Fruit fly (Drosophila melanogaster) ovary, adult (tissue): ENCODE data around the gene mRpL13.

Experiments
- CG17801 ChIP-seq: fragments of 200-800 bp; optimal IDR thresholded peaks from 2 replicates; lab custom pipeline; 2019; ENCODE audit warnings: missing biosample characterization, mild to moderate bottlenecking, missing genetic modification characterization, moderate library complexity; ENCODE audit not compliant: partially characterized antibody

Gene mRpL13

DNA sequence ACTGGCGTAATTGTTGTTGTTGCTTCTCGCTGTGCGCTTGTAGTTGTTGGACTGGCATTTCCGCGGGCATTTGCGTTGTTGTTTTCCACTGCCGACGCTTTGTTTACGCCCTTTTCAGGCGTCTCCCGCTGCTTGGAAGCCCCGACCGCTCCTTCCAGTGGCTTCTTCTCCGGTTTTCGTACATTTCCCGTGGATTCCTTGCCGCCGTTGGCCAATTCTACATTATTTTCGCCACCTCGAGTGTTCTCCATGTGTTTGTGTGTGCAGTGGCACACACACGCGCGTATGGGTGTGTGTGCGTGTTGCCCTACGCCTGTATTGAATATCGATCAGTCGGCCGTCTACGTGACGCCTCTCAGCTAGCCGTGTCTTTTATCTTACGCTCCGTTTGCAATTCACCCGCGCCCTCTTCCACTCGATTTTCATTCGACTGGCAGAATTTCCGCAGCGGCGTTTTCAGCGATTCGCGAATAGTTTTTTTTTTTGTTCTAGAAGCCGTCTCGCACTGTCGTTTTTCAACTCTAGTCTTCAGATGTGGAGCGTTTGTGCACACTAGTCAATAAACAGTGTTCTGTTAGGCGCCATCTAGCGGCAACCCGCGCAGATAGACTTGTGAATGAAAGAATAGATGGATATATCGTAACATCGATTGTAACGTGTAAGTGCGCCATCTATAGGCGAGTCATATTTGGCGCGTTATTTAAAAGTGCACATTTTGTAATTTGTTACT, 19.7 kb downstream of the mRpL13 start, which contains the start of gene CG10600:
CG10600 (minus strand) TSS at position 537 of the 730 bp plus-strand sequence.
- TF ChIP-seq CG17801, result peak; percentile 58

DNA sequence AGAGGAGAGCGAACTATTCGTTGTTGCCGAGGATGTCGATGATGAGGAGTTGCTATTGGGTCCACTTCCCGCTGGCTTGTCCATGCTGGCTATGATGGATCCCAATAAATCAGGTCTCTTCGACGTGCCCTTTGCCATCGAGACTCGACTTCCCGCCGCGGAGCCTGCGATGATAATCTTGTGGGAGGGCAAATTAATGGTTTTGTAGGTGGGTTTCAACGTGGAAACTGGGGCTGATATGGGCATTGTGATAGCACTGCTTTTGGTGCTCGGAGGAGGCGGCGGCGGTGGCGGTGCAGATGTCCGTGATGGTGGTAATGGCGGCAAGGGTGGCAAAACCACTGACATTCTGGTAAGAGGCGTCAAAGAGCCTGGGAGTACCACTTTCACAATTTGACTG, 24.5 kb downstream of the mRpL13 start:
- TF ChIP-seq CG17801, result no peak

DNA sequence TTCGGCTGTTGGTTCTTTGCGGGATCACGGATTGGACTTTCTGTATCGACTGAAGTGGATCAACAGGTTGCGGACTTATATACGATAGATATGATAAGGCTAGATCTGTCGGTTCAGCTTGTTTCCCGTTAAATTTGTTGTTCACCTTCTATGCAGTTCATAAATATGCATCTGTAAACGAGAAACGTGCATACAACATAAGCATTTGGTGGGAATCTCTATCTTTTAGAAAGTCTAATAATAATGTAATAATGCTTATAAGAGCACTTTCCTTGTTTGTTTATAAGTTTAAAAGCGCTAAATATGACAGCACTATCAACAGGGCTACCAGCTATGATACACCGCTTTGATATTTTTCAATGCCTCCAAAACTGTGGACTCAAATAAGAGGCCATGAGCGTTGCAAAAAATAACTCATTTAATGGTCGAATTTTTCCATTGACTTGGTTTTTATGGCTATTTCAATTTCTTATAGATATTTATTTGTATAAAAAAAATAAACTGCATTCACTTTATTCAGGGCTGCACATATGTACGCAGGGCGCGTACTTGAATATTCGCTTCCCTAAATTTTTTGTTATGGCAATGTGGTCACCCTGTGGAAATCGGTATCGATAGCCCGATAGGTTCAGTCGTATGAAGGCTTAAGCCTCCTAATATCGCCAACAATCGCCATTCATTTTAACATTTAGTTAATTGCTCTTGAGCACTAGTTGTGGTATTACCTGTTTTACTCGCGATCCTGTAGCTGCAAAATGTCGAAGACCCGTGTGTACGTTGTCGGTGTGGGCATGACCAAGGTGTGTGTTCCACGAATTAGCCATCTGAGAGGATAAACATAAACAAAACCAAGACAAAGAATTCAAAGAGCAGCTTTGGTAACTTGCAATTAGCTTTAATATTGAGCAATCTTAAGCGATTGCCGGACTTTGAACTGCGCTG, 28.2 kb downstream of the mRpL13 start, which contains the start of the genes CG17597 and ScpX:
CG17597 (minus strand) TSS at position 567 of the 942 bp plus-strand sequence.
ScpX (plus strand) TSS at position 643 of the 942 bp plus-strand sequence.
- TF ChIP-seq CG17801, result peak; percentile 34

DNA sequence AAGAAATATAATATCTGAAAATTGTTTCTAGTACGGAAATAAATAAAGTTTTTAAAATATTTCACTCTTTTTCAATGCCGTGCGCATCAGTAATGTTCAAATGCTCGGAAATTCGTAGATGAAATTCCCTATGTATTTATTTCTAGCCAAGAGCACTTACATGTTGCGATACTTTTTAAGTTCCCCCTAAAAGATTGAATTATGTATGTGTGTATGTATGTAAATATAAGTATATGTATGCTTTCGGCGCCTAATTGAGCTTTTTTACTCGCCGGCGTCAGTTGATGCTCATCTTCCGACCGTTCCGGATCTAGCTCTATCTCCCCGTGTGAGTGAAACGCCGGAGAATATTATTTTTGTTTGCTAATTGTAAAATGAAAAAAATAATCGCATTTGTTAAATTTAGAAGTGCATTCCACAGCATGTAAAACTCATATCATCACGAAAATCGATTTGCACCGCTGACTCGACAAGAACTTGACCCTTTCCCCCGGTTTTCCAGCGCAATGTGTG, 32.5 kb downstream of the mRpL13 start, which contains the start of gene Ugt36E1:
Ugt36E1 (plus strand) TSS at position 275 of the 513 bp plus-strand sequence.
- TF ChIP-seq CG17801, result no peak

DNA sequence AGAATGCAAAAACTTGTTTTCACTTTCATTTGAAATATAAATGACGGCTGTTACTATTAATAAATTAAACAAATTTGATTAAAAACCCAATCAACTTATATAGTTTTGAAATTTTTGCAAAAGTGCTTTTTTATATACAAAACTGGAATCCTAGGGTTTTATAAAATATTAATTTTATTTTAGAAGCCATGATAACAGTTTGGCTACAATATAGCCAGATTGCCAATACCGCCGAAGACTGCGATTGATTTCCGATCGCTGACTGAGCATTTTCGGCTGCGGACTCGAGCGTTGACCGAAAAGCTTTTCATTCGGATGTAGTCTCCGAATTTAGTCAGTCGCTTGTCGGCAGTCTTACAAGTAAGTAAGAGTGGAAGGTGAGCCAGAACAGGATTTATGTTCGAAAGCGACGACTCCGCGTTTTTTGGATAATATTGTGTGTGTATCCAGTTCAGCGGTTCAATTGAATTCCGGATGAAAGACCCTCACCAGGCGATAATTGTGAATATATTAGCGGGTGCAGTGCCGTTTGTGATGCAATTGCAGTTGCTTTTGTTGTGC, 35.7 kb downstream of the mRpL13 start, which contains the start of gene Ugt36D1:
Ugt36D1 (plus strand) TSS at position 306 of the 561 bp plus-strand sequence.
- peak; percentile 22 for TF ChIP-seq CG17801

DNA sequence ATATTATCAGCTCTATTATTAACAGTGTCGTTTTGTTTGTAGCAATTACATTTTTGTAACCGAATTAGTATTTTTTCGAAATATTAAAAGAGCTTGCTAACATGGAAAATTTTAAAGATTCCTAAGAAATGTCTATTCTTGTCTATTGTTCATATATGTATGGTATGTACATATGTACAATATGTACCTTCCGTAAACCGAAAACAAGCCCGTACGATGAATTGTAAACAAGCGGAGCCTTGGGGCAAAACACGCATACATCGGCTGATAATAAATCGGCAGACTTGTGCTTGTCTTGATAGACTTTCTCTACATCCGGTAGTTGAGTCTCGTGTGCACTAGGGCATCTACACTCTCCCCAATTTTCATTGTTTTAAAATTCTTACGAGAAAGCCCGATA, 36.2 kb downstream of the mRpL13 start:
- TF ChIP-seq CG17801, result no peak

DNA sequence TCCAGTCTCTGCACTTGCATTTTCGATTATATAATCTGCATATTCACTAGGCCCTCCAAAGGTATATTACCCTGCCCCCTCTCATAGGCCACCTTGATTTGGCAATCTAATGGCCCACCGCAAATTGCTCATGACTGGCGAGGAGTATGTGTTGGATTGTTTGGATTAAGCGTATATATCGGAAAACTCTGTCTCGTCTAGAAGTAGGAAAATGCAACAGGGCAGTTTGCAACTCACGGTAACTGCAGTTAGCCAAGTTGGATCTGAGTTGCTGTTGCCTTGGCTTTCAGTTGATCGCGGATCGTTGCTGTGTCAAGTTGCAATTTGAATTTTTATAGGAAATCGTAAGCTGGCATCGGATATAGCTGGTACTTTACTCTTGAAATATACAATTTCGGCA, 40.0 kb downstream of the mRpL13 start, which contains the start of gene Ugt36F1:
Ugt36F1 (plus strand) TSS at position 301 of the 400 bp plus-strand sequence.
- no peak for TF ChIP-seq CG17801

DNA sequence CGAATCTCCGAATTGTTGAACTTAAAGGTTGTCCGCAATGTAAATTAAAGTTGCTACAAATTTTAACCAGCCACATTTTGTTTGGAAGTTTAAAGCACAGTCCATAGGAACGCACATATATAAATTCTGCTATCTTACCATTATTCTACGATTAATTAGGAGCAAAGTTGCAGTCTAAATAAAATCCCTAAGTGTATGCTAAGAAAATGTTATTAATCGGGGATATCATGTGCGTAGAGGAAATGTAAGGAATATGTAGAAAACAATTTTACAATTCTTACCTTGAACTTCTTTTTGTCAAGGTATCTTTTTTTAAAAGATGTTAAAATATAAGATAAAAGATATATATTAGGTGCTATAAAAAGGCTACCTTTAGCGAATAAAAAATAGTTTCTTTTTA, 40.7 kb downstream of the mRpL13 start:
- TF ChIP-seq CG17801, result no peak

DNA sequence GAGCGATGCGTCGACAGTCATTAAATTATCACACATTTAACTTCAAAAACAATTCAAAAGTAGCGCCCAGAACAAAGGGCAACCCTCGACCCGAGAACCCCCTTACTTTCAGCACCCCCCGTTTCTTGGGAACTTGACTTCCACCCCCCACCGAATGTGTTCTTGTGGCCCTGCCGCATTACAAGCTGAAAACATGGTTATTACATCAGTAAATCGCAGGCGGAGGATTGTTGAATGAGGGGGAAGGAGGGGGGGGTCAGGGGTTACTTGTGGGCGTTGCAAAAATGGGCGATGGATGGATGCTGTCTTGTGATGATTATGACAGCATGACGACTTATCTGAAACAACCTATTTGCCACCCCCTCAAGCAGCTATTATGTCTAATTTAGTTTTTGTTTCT, 43.9 kb downstream of the mRpL13 start:
- TF ChIP-seq CG17801, result no peak

DNA sequence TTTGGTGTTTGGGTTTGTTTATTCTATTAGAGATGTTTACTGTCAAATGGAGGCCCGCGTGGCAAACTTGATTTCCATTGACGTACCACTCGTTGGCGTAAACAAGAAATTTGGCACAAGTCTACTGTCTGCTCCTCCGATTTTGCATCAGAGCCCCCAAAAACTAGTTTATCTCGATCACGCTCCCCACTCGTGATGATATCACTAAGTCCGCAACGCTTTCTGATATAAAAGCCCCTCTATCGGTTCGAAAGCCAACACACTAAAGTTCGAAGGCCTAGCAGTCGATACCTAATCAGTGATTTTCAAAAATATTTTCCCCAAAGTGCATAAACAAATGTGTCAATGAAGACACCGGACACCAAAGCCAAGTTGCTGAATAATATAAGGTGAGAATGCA, 46.3 kb downstream of the mRpL13 start:
- no peak for TF ChIP-seq CG17801

DNA sequence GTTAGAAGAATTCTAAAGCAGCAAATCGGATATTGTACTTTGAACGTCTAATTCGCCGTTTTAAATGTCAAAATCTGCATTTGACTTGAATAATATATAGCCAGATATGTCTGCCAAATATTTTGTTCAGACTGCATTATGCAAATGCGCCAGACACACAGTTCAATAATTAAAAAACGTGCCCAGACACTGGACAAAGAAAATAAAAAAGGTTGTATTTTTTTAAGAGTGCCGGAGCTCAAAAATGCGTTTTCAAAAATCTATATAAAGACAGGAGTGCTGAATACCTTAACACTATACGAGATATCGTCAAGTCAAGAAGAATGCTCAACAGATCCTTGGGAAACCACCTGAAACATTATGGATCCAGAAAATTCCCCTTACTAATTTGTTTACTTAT, 46.7 kb downstream of the mRpL13 start, which contains the start of the genes CG17325 and CG42305:
CG17325 (plus strand) TSS at position 301 of the 400 bp plus-strand sequence.
CG42305 (plus strand) TSS at position 301 of the 400 bp plus-strand sequence.
- no peak for TF ChIP-seq CG17801

DNA sequence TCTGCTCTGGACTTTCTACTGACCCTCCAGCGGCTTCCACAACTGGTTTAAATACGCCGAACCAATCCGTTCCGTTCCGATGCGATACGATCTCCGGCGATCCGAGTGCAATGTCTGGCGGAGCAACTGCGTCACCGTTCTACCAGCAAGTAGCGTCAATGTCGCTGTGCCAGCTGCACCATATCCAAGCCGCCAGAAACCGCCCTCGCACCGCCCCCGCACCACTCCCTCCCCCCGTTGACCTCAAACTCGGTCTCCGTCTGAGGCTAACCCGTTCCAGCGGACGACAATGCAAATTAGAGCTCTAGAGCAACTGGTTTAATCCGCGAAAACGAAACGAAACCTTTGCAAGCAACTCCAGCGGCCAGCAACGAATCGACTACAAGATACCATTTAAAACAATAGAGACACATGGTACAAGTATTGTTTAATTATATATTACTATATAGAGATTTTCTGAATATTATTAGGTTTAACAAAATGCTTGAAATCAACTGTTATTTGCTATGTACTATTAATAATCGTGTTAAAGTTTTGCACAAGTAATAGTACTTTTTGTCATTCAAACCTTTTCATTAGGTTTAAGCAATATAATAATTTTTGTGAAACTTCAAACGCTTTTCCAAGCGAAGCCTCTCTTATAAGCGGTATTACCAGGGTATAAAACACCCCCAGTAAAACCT, 47.9 kb downstream of the mRpL13 start, which contains the start of the genes CG10570 and CG42502:
CG10570 (minus strand) TSS at position 293 of the 683 bp plus-strand sequence.
CG42502 (minus strand) TSS at position 293 of the 683 bp plus-strand sequence.
- no peak for TF ChIP-seq CG17801

DNA sequence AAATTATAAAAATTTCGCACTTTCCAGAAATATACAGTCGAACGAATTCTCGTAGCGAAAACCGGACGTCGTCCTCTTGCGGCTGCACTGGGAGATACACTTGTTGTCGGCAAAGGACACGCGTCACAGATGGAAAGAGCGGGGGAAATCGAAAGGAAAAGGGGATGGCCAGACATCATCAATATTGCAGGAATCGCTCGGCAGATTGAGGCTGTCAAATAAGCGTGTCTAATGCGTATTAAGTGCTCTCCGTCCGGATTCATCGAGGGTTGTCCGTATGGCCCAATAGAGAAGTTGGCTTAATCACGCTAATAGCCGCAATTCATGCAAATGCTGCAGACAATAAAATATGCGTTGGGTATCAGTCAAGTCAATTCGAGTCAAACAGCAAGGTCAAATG, 49.6 kb downstream of the mRpL13 start:
- TF ChIP-seq CG17801, result no peak

DNA sequence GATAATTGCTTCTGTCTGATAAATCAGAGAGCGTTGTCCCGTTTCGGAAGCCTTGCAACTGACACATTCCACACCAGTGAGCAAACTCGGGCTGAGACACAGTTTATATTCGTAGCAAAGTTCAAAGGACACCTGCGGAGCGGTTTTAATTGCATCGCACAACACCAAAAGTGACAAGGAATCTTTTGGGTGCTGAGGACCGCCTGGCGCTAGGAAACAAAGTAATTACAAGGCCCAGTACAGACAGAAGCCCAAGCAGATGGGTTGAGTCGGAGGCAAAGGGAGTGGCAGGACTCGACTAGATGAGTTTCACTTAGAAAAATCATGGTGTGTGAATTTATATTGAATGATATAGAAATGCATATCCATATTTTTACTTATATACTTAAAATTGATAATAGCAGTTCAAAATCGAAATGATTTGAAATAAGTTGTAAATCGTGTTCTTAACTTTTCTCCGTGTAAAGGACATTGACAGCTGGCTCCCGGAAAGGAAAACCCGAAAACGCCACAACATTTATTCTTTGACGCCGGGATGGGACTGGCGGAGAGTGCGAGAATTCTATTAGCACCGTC, 50.2 kb downstream of the mRpL13 start:
- no peak for TF ChIP-seq CG17801
